Worm (Caenorhabditis elegans) whole organism, L1 larva: ENCODE data around the gene C14A11.5.

Experiments
- F16B12.6 ChIP-seq: fragments of 150-350 bp; optimal IDR thresholded peaks from 2 replicates; lab custom pipeline; 2014; ENCODE audit warnings: missing biosample characterization, missing genetic modification characterization
- Y116A8C.19 ChIP-seq: sonication (generic microtip); optimal IDR thresholded peaks from 2 replicates; lab custom pipeline; 2016; ENCODE audit warnings: missing compliant biosample characterization, missing genetic modification characterization, borderline replicate concordance
- aly-2 ChIP-seq: fragments of 150-350 bp; optimal IDR thresholded peaks from 2 replicates; lab custom pipeline; 2014; ENCODE audit warnings: missing biosample characterization, missing genetic modification characterization
- ama-1 ChIP-seq: fragments of 150-350 bp; optimal IDR thresholded peaks from 2 replicates; lab custom pipeline; 2014
- ceh-8 ChIP-seq: fragments of 200-800 bp; sonication (Bioruptor generic); optimal IDR thresholded peaks from 2 replicates; lab custom pipeline; 2018; ENCODE audit warnings: mild to moderate bottlenecking, missing genetic modification characterization, moderate library complexity, missing compliant biosample characterization
- dpl-1 ChIP-seq, 3 experiments: fragments of 150-350 bp in 2 of 3; sonication (generic microtip) in 1 of 3; optimal IDR thresholded peaks; 2 replicates each; lab custom pipeline; 2014 to 2017; ENCODE audit warnings: missing biosample characterization in 3 of 3, missing genetic modification characterization in 3 of 3, missing genetic modification reagents in 3 of 3
- dsc-1 ChIP-seq: sonication (generic microtip); optimal IDR thresholded peaks from 2 replicates; lab custom pipeline; 2016; ENCODE audit warnings: mild to moderate bottlenecking, missing genetic modification characterization, missing compliant biosample characterization
- efl-1 ChIP-seq, 4 experiments: fragments of 150-350 bp; optimal IDR thresholded peaks in 3 of 4; peaks in 1 of 4; 1 replicate in 1 of 4; 2 replicates in 3 of 4; lab custom pipeline; 2014; ENCODE audit warnings: missing biosample characterization in 2 of 4, missing genetic modification characterization in 2 of 4, missing genetic modification reagents in 2 of 4
- egl-27 ChIP-seq, 2 experiments: fragments of 150-350 bp in 1 of 2; sonication (generic microtip); optimal IDR thresholded peaks; 3 replicates each; lab custom pipeline; 2017 to 2018; ENCODE audit warnings: missing biosample characterization in 2 of 2, missing genetic modification characterization in 2 of 2, missing genetic modification reagents in 2 of 2
- ets-5 ChIP-seq: fragments of 200-800 bp; sonication (Bioruptor generic); IDR thresholded peaks from 2 replicates; pipeline ENCODE4 v1.3.6; 2022; ENCODE audit warnings: missing genetic modification characterization, missing compliant biosample characterization
- fkh-10 ChIP-seq: sonication (generic microtip); optimal IDR thresholded peaks from 2 replicates; lab custom pipeline; 2017; ENCODE audit warnings: missing biosample characterization, missing genetic modification reagents, missing genetic modification characterization
- fkh-4 ChIP-seq: sonication (generic microtip); optimal IDR thresholded peaks from 2 replicates; lab custom pipeline; 2016; ENCODE audit warnings: missing compliant biosample characterization, missing genetic modification characterization, borderline replicate concordance
- fkh-8 ChIP-seq: sonication (generic microtip); optimal IDR thresholded peaks from 2 replicates; lab custom pipeline; 2016; ENCODE audit warnings: mild to moderate bottlenecking, missing genetic modification characterization, missing compliant biosample characterization
- hlh-17 ChIP-seq: fragments of 200-800 bp; sonication (Bioruptor generic); optimal IDR thresholded peaks from 2 replicates; lab custom pipeline; 2018; ENCODE audit warnings: missing genetic modification characterization, mild to moderate bottlenecking, missing compliant biosample characterization, moderate library complexity, borderline replicate concordance
- hlh-4 ChIP-seq: sonication (generic microtip); optimal IDR thresholded peaks from 2 replicates; lab custom pipeline; 2016; ENCODE audit warnings: mild to moderate bottlenecking, missing genetic modification characterization, missing compliant biosample characterization
- jun-1 ChIP-seq: fragments of 150-350 bp; optimal IDR thresholded peaks from 2 replicates; lab custom pipeline; 2014; ENCODE audit warnings: missing biosample characterization, missing genetic modification reagents, missing genetic modification characterization
- lin-13 ChIP-seq: fragments of 150-350 bp; optimal IDR thresholded peaks from 2 replicates; lab custom pipeline; 2014; ENCODE audit warnings: missing biosample characterization, missing genetic modification reagents, missing genetic modification characterization
- lin-39 ChIP-seq: fragments of 150-350 bp; optimal IDR thresholded peaks from 2 replicates; lab custom pipeline; 2014; ENCODE audit warnings: missing biosample characterization, missing genetic modification reagents, missing genetic modification characterization
- lir-3 ChIP-seq: sonication (generic microtip); optimal IDR thresholded peaks from 2 replicates; lab custom pipeline; 2016; ENCODE audit warnings: mild to moderate bottlenecking, missing genetic modification characterization, moderate library complexity, missing compliant biosample characterization; ENCODE audit not compliant: poor library complexity
- lsy-2 ChIP-seq, 2 experiments: fragments of 150-350 bp; optimal IDR thresholded peaks; 2 replicates each; lab custom pipeline; 2014; ENCODE audit warnings: missing biosample characterization in 2 of 2, missing genetic modification characterization in 2 of 2
- mab-9 ChIP-seq: fragments of 200-800 bp; sonication (Bioruptor generic); IDR thresholded peaks from 2 replicates; pipeline ENCODE4 v1.3.6; 2022; ENCODE audit warnings: missing genetic modification reagents, missing genetic modification characterization, missing compliant biosample characterization
- mdl-1 ChIP-seq, 2 experiments: fragments of 150-350 bp; optimal IDR thresholded peaks; 2 replicates each; lab custom pipeline; 2014 to 2017; ENCODE audit warnings: missing biosample characterization in 2 of 2, missing genetic modification characterization in 2 of 2, inconsistent platforms in 1 of 2
- nhr-11 ChIP-seq: fragments of 150-350 bp; optimal IDR thresholded peaks from 2 replicates; lab custom pipeline; 2014; ENCODE audit warnings: missing biosample characterization, missing genetic modification characterization
- nhr-47 ChIP-seq: sonication (generic microtip); optimal IDR thresholded peaks from 2 replicates; lab custom pipeline; 2016; ENCODE audit warnings: mild to moderate bottlenecking, missing genetic modification characterization, moderate library complexity, missing compliant biosample characterization
- nhr-71 ChIP-seq: sonication (generic microtip); optimal IDR thresholded peaks from 2 replicates; lab custom pipeline; 2016; ENCODE audit warnings: mild to moderate bottlenecking, missing genetic modification characterization, moderate library complexity, missing compliant biosample characterization
- nhr-77 ChIP-seq: fragments of 150-350 bp; optimal IDR thresholded peaks from 2 replicates; lab custom pipeline; 2014; ENCODE audit warnings: missing biosample characterization, missing genetic modification characterization
- nhr-85 ChIP-seq: sonication (generic microtip); peaks from one replicate; lab custom pipeline; 2016; ENCODE audit warnings: missing genetic modification characterization, inconsistent platforms, missing compliant biosample characterization
- nhr-90 ChIP-seq: sonication (generic microtip); optimal IDR thresholded peaks from 2 replicates; lab custom pipeline; 2016; ENCODE audit warnings: mild to moderate bottlenecking, missing genetic modification characterization, missing compliant biosample characterization; ENCODE audit not compliant: poor library complexity
- pag-3 ChIP-seq: sonication (generic microtip); optimal IDR thresholded peaks from 2 replicates; lab custom pipeline; 2017; ENCODE audit warnings: missing genetic modification characterization, mild to moderate bottlenecking, missing compliant biosample characterization, antibody characterized with exemption, borderline replicate concordance; ENCODE audit not compliant: insufficient read depth
- pax-3 ChIP-seq: fragments of 200-800 bp; sonication (Bioruptor generic); optimal IDR thresholded peaks from 2 replicates; lab custom pipeline; 2018; ENCODE audit warnings: mild to moderate bottlenecking, missing genetic modification characterization, moderate library complexity, missing compliant biosample characterization
- snpc-4 ChIP-seq: fragments of 150-350 bp; optimal IDR thresholded peaks from 2 replicates; lab custom pipeline; 2014; ENCODE audit warnings: missing biosample characterization, missing genetic modification characterization
- snu-23 ChIP-seq: sonication (generic microtip); optimal IDR thresholded peaks from 2 replicates; lab custom pipeline; 2016; ENCODE audit warnings: missing genetic modification characterization, missing compliant biosample characterization
- sox-4 ChIP-seq: sonication (generic microtip); optimal IDR thresholded peaks from 2 replicates; lab custom pipeline; 2016; ENCODE audit warnings: missing genetic modification characterization, missing compliant biosample characterization
- tbx-2 ChIP-seq: sonication (generic microtip); optimal IDR thresholded peaks from 2 replicates; lab custom pipeline; 2016; ENCODE audit warnings: missing genetic modification characterization, missing compliant biosample characterization
- unc-30 ChIP-seq: sonication (generic microtip); optimal IDR thresholded peaks from 2 replicates; lab custom pipeline; 2017; ENCODE audit warnings: missing biosample characterization, missing genetic modification characterization
- unc-86 ChIP-seq: sonication (generic microtip); optimal IDR thresholded peaks from 2 replicates; lab custom pipeline; 2016; ENCODE audit warnings: missing genetic modification characterization, missing compliant biosample characterization
- unc-98 ChIP-seq: fragments of 200-800 bp; sonication (Bioruptor generic); IDR thresholded peaks from 2 replicates; pipeline ENCODE4 v1.3.6; 2022; ENCODE audit warnings: missing genetic modification characterization, missing compliant biosample characterization
- xbp-1 ChIP-seq: sonication (generic microtip); optimal IDR thresholded peaks from 2 replicates; lab custom pipeline; 2016; ENCODE audit warnings: missing genetic modification characterization, missing compliant biosample characterization
- zag-1 ChIP-seq: fragments of 150-350 bp; optimal IDR thresholded peaks from 2 replicates; lab custom pipeline; 2014; ENCODE audit warnings: missing biosample characterization, missing genetic modification characterization
- ztf-4 ChIP-seq: fragments of 150-350 bp; optimal IDR thresholded peaks from 2 replicates; lab custom pipeline; 2014; ENCODE audit warnings: missing biosample characterization, missing genetic modification characterization

C14A11.5 gene

ce11 chrX:2807390-2807789 is at the start of gene C14A11.5 (continued):
- TF ChIP-seq lsy-2 (tag; optimal IDR thresholded peaks at IDR 0.05; lab: Kevin White, UChicago), result no peak
- no peak for TF ChIP-seq jun-1 (tag; lab: Kevin White, UChicago)
- no peak for TF ChIP-seq egl-27 (tag; optimal IDR thresholded peaks at IDR 0.05; lab: Kevin White, UChicago)
- TF ChIP-seq mab-9 (GFP tag; lab: Robert Waterston, UW), result no peak
- TF ChIP-seq nhr-85, result no peak
- TF ChIP-seq fkh-8 (tag; lab: Kevin White, UChicago), result peak; percentile 94
- no peak for TF ChIP-seq snu-23 (GFP tag; lab: Kevin White, UChicago)
- no peak for TF ChIP-seq hlh-4
- no peak for TF ChIP-seq mdl-1 (tag; optimal IDR thresholded peaks at IDR 0.05; lab: Kevin White, UChicago)
- TF ChIP-seq nhr-90, result no peak
- no peak for TF ChIP-seq snpc-4 (tag; lab: Kevin White, UChicago)
- no peak for TF ChIP-seq tbx-2 (tag; lab: Kevin White, UChicago)
- no peak for TF ChIP-seq nhr-77 (tag; lab: Kevin White, UChicago)
- TF ChIP-seq lin-39 (tag; lab: Kevin White, UChicago), result no peak
- no peak for TF ChIP-seq dpl-1 (GFP tag; optimal IDR thresholded peaks at IDR 0.05; lab: Kevin White, UChicago)
- no peak for TF ChIP-seq pax-3 (tag; lab: Kevin White, UChicago)
- no peak for TF ChIP-seq pag-3 (tag; lab: Kevin White, UChicago)
- TF ChIP-seq aly-2 (tag; lab: Kevin White, UChicago), result no peak
- peak; percentile 32 for TF ChIP-seq fkh-10
- no peak for TF ChIP-seq F16B12.6 (tag; lab: Kevin White, UChicago)
- no peak for TF ChIP-seq Y116A8C.19 (tag; lab: Kevin White, UChicago)
- no peak for TF ChIP-seq ets-5 (GFP tag; lab: Robert Waterston, UW)
- TF ChIP-seq lir-3, result no peak
- no peak for TF ChIP-seq hlh-17 (GFP tag; lab: Kevin White, UChicago)
- no peak for TF ChIP-seq unc-30 (tag; lab: Kevin White, UChicago)
- TF ChIP-seq ama-1 (lab: Kevin White, UChicago), result no peak
- TF ChIP-seq nhr-11 (tag; lab: Kevin White, UChicago), result no peak
- TF ChIP-seq unc-98 (GFP tag; lab: Robert Waterston, UW), result no peak
- TF ChIP-seq lin-13 (GFP tag; lab: Kevin White, UChicago), result no peak
- TF ChIP-seq unc-86 (tag; lab: Kevin White, UChicago), result peak; percentile 53

- TF ChIP-seq fkh-4 (tag; lab: Kevin White, UChicago) (peak; percentile 46), nhr-71 (peak; percentile 52), efl-1 (optimal IDR thresholded peaks at IDR 0.05; lab: Kevin White, UChicago) (no peak), efl-1 (GFP tag; optimal IDR thresholded peaks at IDR 0.05 in 1 of 2; lab: Kevin White, UChicago) (peak in 1 of 2 experiments; percentile 70), ceh-8 (GFP tag; lab: Kevin White, UChicago) (no peak), ztf-4 (tag; lab: Kevin White, UChicago) (peak; percentile 35), xbp-1 (peak; percentile 2), sox-4 (tag; lab: Kevin White, UChicago) (peak; percentile 49), lsy-2 (tag; optimal IDR thresholded peaks at IDR 0.05; lab: Kevin White, UChicago) (no peak), pax-3 (tag; lab: Kevin White, UChicago) (peak; percentile 89), fkh-8 (tag; lab: Kevin White, UChicago) (peak; percentile 47), dsc-1 (peak; percentile 94), zag-1 (tag; lab: Kevin White, UChicago) (no peak), nhr-47 (tag; lab: Kevin White, UChicago) (peak; percentile 61)
Observed at ce11 chrX:2853963-2854362, 46.6 kb upstream of the C14A11.5 start.
